Fruit fly (Drosophila melanogaster) whole organism, wandering third instar larva: ENCODE data around the gene CG5860.

Experiments used
- Abd-B ChIP-seq: fragments of >200 bp; optimal IDR thresholded peaks from 2 replicates; lab custom pipeline; 2017; ENCODE audit warnings: missing biosample characterization, missing genetic modification characterization
- OdsH ChIP-seq: fragments of 200-800 bp; sonication (Bioruptor generic); optimal IDR thresholded peaks from 2 replicates; lab custom pipeline; 2016; ENCODE audit warnings: missing biosample characterization, mild to moderate bottlenecking, missing genetic modification characterization
- br ChIP-seq: fragments of 200-800 bp; sonication (Bioruptor generic); optimal IDR thresholded peaks from 2 replicates; lab custom pipeline; 2016; ENCODE audit warnings: missing biosample characterization, missing genetic modification characterization
- jim ChIP-seq: fragments of 175-275, 200-325 bp; sonication (Bioruptor generic); optimal IDR thresholded peaks from 2 replicates; lab custom pipeline; 2016; ENCODE audit warnings: missing biosample characterization, mild to moderate bottlenecking, missing genetic modification characterization
- lola ChIP-seq: fragments of >200 bp; optimal IDR thresholded peaks from 2 replicates; lab custom pipeline; 2017; ENCODE audit warnings: missing biosample characterization, missing genetic modification characterization
- psq ChIP-seq: fragments of 200-800 bp; sonication (Bioruptor generic); optimal IDR thresholded peaks from 3 replicates; lab custom pipeline; 2017; ENCODE audit warnings: missing biosample characterization, mild to moderate bottlenecking, missing genetic modification characterization, moderate library complexity
- tai ChIP-seq: sonication (Bioruptor generic); optimal IDR thresholded peaks from 2 replicates; lab custom pipeline; 2016; ENCODE audit warnings: missing biosample characterization, missing genetic modification characterization

dm6 chr3R:17412458-17413127 is 3.2 kb downstream of the CG5860 start, which contains the start of gene CG42821:
- TF ChIP-seq jim (GFP tag; lab: Kevin White, UChicago), result no peak
- TF ChIP-seq OdsH (GFP tag; lab: Kevin White, UChicago), result no peak
- no peak for TF ChIP-seq lola (GFP tag; lab: Kevin White, UChicago)
- no peak for TF ChIP-seq tai (GFP tag; lab: Kevin White, UChicago)
- TF ChIP-seq Abd-B (GFP tag; lab: Kevin White, UChicago), result no peak
- no peak for TF ChIP-seq br (GFP tag; lab: Kevin White, UChicago)
- no peak for TF ChIP-seq psq (GFP tag; lab: Kevin White, UChicago)
